Worm (Caenorhabditis elegans) whole organism, L1 larva: ENCODE measurements around the gene C09B9.4.

Experiments
- dsc-1 ChIP-seq: sonication (generic microtip); optimal IDR thresholded peaks from 2 replicates; lab custom pipeline; 2016; ENCODE audit warnings: mild to moderate bottlenecking, missing genetic modification characterization, missing compliant biosample characterization
- elt-2 ChIP-seq: sonication (generic microtip); optimal IDR thresholded peaks from 2 replicates; lab custom pipeline; 2016; ENCODE audit warnings: missing genetic modification characterization, mild to moderate bottlenecking, inconsistent platforms, missing compliant biosample characterization, missing genetic modification reagents
- lin-13 ChIP-seq: fragments of 150-350 bp; optimal IDR thresholded peaks from 2 replicates; lab custom pipeline; 2014; ENCODE audit warnings: missing biosample characterization, missing genetic modification reagents, missing genetic modification characterization
- sox-4 ChIP-seq: sonication (generic microtip); optimal IDR thresholded peaks from 2 replicates; lab custom pipeline; 2016; ENCODE audit warnings: missing genetic modification characterization, missing compliant biosample characterization
- ztf-11 ChIP-seq, 2 experiments: sonication (generic microtip); optimal IDR thresholded peaks; 2 replicates each; lab custom pipeline; 2016 to 2017; ENCODE audit warnings: missing genetic modification characterization in 2 of 2, missing biosample characterization in 1 of 2, missing compliant biosample characterization in 1 of 2

ce11 chrIV:5081122-5081521 is 47.9 kb upstream of the C09B9.4 start:
- peak; percentile 2 for TF ChIP-seq dsc-1 (tag; lab: Kevin White, UChicago)
- no peak for TF ChIP-seq lin-13 (GFP tag; lab: Kevin White, UChicago)
- TF ChIP-seq ztf-11 (tag; optimal IDR thresholded peaks at IDR 0.05; lab: Kevin White, UChicago), result no peak
- TF ChIP-seq sox-4 (tag; lab: Kevin White, UChicago), result no peak
- no peak for TF ChIP-seq elt-2 (tag; lab: Kevin White, UChicago)
